Fruit fly (Drosophila melanogaster): ENCODE data around the gene crn.

Gene crn

DNA sequence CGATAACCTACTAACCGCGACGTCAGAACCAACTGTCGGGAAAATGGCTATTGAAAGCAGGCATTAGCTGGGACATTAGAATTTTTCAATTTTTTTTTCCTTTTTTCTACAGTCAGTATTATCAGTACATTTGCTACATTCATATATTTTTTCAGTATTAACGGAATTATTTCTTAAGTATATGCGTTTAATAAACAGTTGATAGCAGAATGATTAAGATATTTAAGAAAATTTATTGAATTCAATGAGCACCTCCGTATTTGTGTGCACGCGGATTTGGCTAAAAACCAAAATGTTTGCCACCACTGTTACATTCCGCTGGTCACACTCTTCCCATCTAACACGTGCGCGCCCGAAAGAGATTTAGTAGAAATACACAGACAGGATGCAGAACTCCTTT, 12.7 kb upstream of the crn start, which contains the start of the genes temp and CG3071 (continued):
- peak; percentile 66; the same call in 1 of the 2 replicates for TF ChIP-seq Rfx (GFP tag; IDR thresholded peaks at IDR 0.05)
- no peak for TF ChIP-seq CG16779 (GFP tag; IDR thresholded peaks at IDR 0.05)
- peak; percentile 43 for TF ChIP-seq pzg (GFP tag; optimal IDR thresholded peaks at IDR 0.05)
- TF ChIP-seq CG17385 (GFP tag; optimal IDR thresholded peaks at IDR 0.05): peak; percentile 44
- no peak for TF ChIP-seq sr (GFP tag; IDR thresholded peaks at IDR 0.05)
- TF ChIP-seq CG10959 (GFP tag; IDR thresholded peaks at IDR 0.05): no peak
- TF ChIP-seq Atf3 (GFP tag; optimal IDR thresholded peaks at IDR 0.05): peak; percentile 36
- TF ChIP-seq CG31388 (GFP tag; optimal IDR thresholded peaks at IDR 0.05): no peak
- no peak for TF ChIP-seq CG4854 (GFP tag; optimal IDR thresholded peaks at IDR 0.05)
- no peak for TF ChIP-seq CG11696 (GFP tag; IDR thresholded peaks at IDR 0.05)
- TF ChIP-seq Sox100B (GFP tag; optimal IDR thresholded peaks at IDR 0.05): no peak
- peak; percentile 72 for TF ChIP-seq CG2712 (tag; optimal IDR thresholded peaks at IDR 0.05)
- TF ChIP-seq D (optimal IDR thresholded peaks at IDR 0.05): no peak
- TF ChIP-seq D (GFP tag; optimal IDR thresholded peaks at IDR 0.05): peak; percentile 23
- TF ChIP-seq CG9437 (GFP tag; optimal IDR thresholded peaks at IDR 0.05): peak; percentile 67
- TF ChIP-seq emc (GFP tag; optimal IDR thresholded peaks at IDR 0.05): no peak
- TF ChIP-seq Med (GFP tag): peak; percentile 88
- TF ChIP-seq CG7271 (tag; optimal IDR thresholded peaks at IDR 0.05): no peak
- peak; percentile 25; the same call in 1 of the 3 replicates for TF ChIP-seq CG7357 (GFP tag; IDR thresholded peaks at IDR 0.05)
- no peak for TF ChIP-seq ato (GFP tag; IDR thresholded peaks at IDR 0.05; ENCODE audit: partially characterized antibody)
- TF ChIP-seq zf30C (GFP tag; optimal IDR thresholded peaks at IDR 0.05): no peak
- no peak for TF ChIP-seq disco-r (GFP tag; optimal IDR thresholded peaks at IDR 0.05)
- peak; percentile 72 for TF ChIP-seq phol (tag; optimal IDR thresholded peaks at IDR 0.05)
- TF ChIP-seq CG12391 (tag; optimal IDR thresholded peaks at IDR 0.05): peak; percentile 81
- 0 out of 2 replicates have a peak, but pooled peaks have one; percentile 25 for TF ChIP-seq Adf1 (GFP tag; IDR thresholded peaks at IDR 0.05)
- TF ChIP-seq dimm (GFP tag; IDR thresholded peaks at IDR 0.05): no peak
- peak; percentile 36; the same call in 1 of the 2 replicates for TF ChIP-seq CG32767 (GFP tag; IDR thresholded peaks at IDR 0.05)
- peak; percentile 73 for TF ChIP-seq Abd-B (GFP tag; optimal IDR thresholded peaks at IDR 0.05)
- peak; percentile 73; the same call in 2 of the 3 replicates for TF ChIP-seq dysf (GFP tag; IDR thresholded peaks at IDR 0.05)
- peak; percentile 2 for TF ChIP-seq Vsx1 (GFP tag; optimal IDR thresholded peaks at IDR 0.05)
- no peak for TF ChIP-seq CG17328 (GFP tag; IDR thresholded peaks at IDR 0.05)
- no peak for TF ChIP-seq prd (optimal IDR thresholded peaks at IDR 0.05)
- TF ChIP-seq prd (GFP tag; IDR thresholded peaks at IDR 0.05): peak; percentile 66; the same call in 2 of the 3 replicates
- TF ChIP-seq CG12071 (GFP tag; optimal IDR thresholded peaks at IDR 0.05): no peak
- TF ChIP-seq Atf6 (GFP tag; IDR thresholded peaks at IDR 0.05): no peak
- no peak; the same call in 2 of the 3 replicates for TF ChIP-seq ci (GFP tag; IDR thresholded peaks at IDR 0.05)
- TF ChIP-seq BtbVII (GFP tag; optimal IDR thresholded peaks at IDR 0.05): peak; percentile 33
- TF ChIP-seq ssp (GFP tag; IDR thresholded peaks at IDR 0.05): peak; percentile 62
- TF ChIP-seq CG9932 (GFP tag; IDR thresholded peaks at IDR 0.05): peak; percentile 71
- TF ChIP-seq Bdp1 (GFP tag; optimal IDR thresholded peaks at IDR 0.05): peak; percentile 2
- peak; percentile 24 for TF ChIP-seq CG9876 (GFP tag; optimal IDR thresholded peaks at IDR 0.05)
- no peak for TF ChIP-seq Mrtf (GFP tag; IDR thresholded peaks at IDR 0.05)
- TF ChIP-seq CG1603 (tag; optimal IDR thresholded peaks at IDR 0.05): no peak
- peak; percentile 55; the same call in 1 of the 2 replicates for TF ChIP-seq al (GFP tag; IDR thresholded peaks at IDR 0.05)
- TF ChIP-seq CG18764 (GFP tag; optimal IDR thresholded peaks at IDR 0.05): no peak
- peak; percentile 27 for TF ChIP-seq Myb (GFP tag; optimal IDR thresholded peaks at IDR 0.05)
- TF ChIP-seq pros (GFP tag; optimal IDR thresholded peaks at IDR 0.05): no peak
- peak; percentile 64 for TF ChIP-seq CG34376 (GFP tag; optimal IDR thresholded peaks at IDR 0.05)
- no peak for TF ChIP-seq Scr (GFP tag; IDR thresholded peaks at IDR 0.05; ENCODE audit: partially characterized antibody)
- no peak for TF ChIP-seq HLH3B (GFP tag; IDR thresholded peaks at IDR 0.05)
- TF ChIP-seq zfh2 (GFP tag; optimal IDR thresholded peaks at IDR 0.05): peak; percentile 73
- TF ChIP-seq otp (GFP tag; IDR thresholded peaks at IDR 0.05): no peak
- TF ChIP-seq CG14014 (GFP tag; IDR thresholded peaks at IDR 0.05): no peak
